Worm (Caenorhabditis elegans): ENCODE data around the gene str-12.
"Not testable (repeated sequence)": the region's sequence is repeated elsewhere in the genome, so short reads cannot be mapped to it uniquely, and the experiment has no call there.

ce11 chrV:15585744-15586143 is 24.9 kb upstream of the str-12 start:
- not testable (repeated sequence) for TF ChIP-seq mcd-1 (GFP tag; IDR thresholded peaks at IDR 0.05); him-1 (tag; optimal IDR thresholded peaks at IDR 0.05); ccch-3 (GFP tag; optimal IDR thresholded peaks at IDR 0.05)
